Worm (Caenorhabditis elegans) whole organism, young adult: ENCODE data around the gene him-8.

Experiments
- B0019.2 ChIP-seq: fragments of 200-800 bp; sonication (Bioruptor generic); conservative IDR thresholded peaks from 2 replicates; pipeline ENCODE4 v1.3.6; 2022; ENCODE audit warnings: missing genetic modification reagents, missing genetic modification characterization, missing compliant biosample characterization
- Y56A3A.18 ChIP-seq: fragments of 200-800 bp; sonication (Bioruptor generic); IDR thresholded peaks from 2 replicates; pipeline ENCODE4 v1.3.6; 2022; ENCODE audit warnings: missing genetic modification reagents, missing genetic modification characterization, missing compliant biosample characterization
- mxl-1 ChIP-seq: sonication (generic microtip); optimal IDR thresholded peaks from 2 replicates; lab custom pipeline; 2016; ENCODE audit warnings: missing genetic modification characterization, missing compliant biosample characterization
- snpc-1.3 ChIP-seq: sonication (generic microtip); optimal IDR thresholded peaks from 2 replicates; lab custom pipeline; 2017; ENCODE audit warnings: missing genetic modification characterization, mild to moderate bottlenecking, missing compliant biosample characterization, antibody characterized with exemption, moderate library complexity, missing genotype, missing genetic modification reagents; ENCODE audit not compliant: insufficient read depth

DNA sequence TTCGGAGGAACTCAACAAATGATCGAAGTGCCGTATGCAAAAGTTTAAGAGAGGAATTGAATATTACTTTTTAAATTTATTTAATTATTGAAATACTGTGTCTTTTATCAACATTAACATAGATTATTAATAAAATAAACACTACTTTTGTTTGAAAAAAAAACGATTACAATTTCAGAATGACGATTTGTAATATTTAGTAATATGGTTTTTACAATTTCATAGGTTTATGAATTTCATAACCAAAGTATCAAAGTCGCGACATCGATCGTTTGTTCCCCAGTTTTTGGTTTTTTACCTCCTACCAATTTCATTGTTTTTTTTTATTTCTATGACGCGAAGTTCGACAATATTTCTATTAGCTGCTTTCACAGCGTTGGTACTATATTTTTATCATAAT is 38.3 kb downstream of the him-8 start, which contains the start of gene R09H10.1:
- TF ChIP-seq mxl-1 (tag; lab: Kevin White, UChicago) (no peak), snpc-1.3 (no peak), B0019.2 (GFP tag; lab: Robert Waterston, UW) (no peak), Y56A3A.18 (GFP tag; lab: Robert Waterston, UW) (no peak)
